Worm (Caenorhabditis elegans) whole organism, L2 larva: ENCODE results near the gene grd-4.

Source experiments
- R02D3.7 ChIP-seq: fragments of 150-350 bp; optimal IDR thresholded peaks from 2 replicates; lab custom pipeline; 2014; ENCODE audit warnings: missing biosample characterization, missing genetic modification characterization
- ZK546.5 ChIP-seq: sonication (generic microtip); optimal IDR thresholded peaks from 2 replicates; lab custom pipeline; 2017; ENCODE audit warnings: missing biosample characterization, missing genetic modification characterization
- ceh-82 ChIP-seq: fragments of 150-350 bp; optimal IDR thresholded peaks from 2 replicates; lab custom pipeline; 2014; ENCODE audit warnings: missing biosample characterization, missing genetic modification characterization
- crh-2 ChIP-seq: sonication (generic microtip); optimal IDR thresholded peaks from 2 replicates; lab custom pipeline; 2017; ENCODE audit warnings: missing biosample characterization, missing genetic modification characterization
- lin-39 ChIP-seq: fragments of 150-350 bp; optimal IDR thresholded peaks from 2 replicates; lab custom pipeline; 2014; ENCODE audit warnings: missing biosample characterization, missing genetic modification reagents, missing genetic modification characterization
- mdl-1 ChIP-seq, 2 experiments: fragments of 150-350 bp in 1 of 2; sonication (generic microtip) in 1 of 2; optimal IDR thresholded peaks; 2 replicates each; lab custom pipeline; 2017; ENCODE audit warnings: missing biosample characterization in 2 of 2, missing genetic modification characterization in 2 of 2
- nhr-21 ChIP-seq: fragments of 150-350 bp; optimal IDR thresholded peaks from 2 replicates; lab custom pipeline; 2014; ENCODE audit warnings: missing biosample characterization, missing genetic modification characterization
- nhr-23 ChIP-seq: fragments of 150-350 bp; optimal IDR thresholded peaks from 2 replicates; lab custom pipeline; 2014; ENCODE audit warnings: missing biosample characterization, missing genetic modification reagents, missing genetic modification characterization
- nhr-237 ChIP-seq: fragments of 150-350 bp; optimal IDR thresholded peaks from 2 replicates; lab custom pipeline; 2014; ENCODE audit warnings: missing biosample characterization, missing genetic modification characterization
- zag-1 ChIP-seq: fragments of 150-350 bp; optimal IDR thresholded peaks from 2 replicates; lab custom pipeline; 2014; ENCODE audit warnings: missing biosample characterization, missing genetic modification characterization
- ztf-11 ChIP-seq: sonication (generic microtip); optimal IDR thresholded peaks from 2 replicates; lab custom pipeline; 2017; ENCODE audit warnings: missing biosample characterization, missing genetic modification characterization

ce11 chrX:8521614-8522013 lies 20.6 kb downstream of the grd-4 start, which contains the start of gene C03G5.14:
- TF ChIP-seq crh-2 (tag; lab: Kevin White, UChicago) (no peak), zag-1 (tag; lab: Kevin White, UChicago) (no peak), ceh-82 (no peak), R02D3.7 (tag; lab: Kevin White, UChicago) (no peak), nhr-23 (no peak), ZK546.5 (tag; lab: Kevin White, UChicago) (no peak), mdl-1 (tag; optimal IDR thresholded peaks at IDR 0.05; lab: Kevin White, UChicago) (no peak), lin-39 (tag; lab: Kevin White, UChicago) (no peak), nhr-21 (no peak), nhr-237 (tag; lab: Kevin White, UChicago) (no peak), ztf-11 (tag; lab: Kevin White, UChicago) (no peak)
